Fruit fly (Drosophila melanogaster): ENCODE results near the gene GlcAT-I.

- TF ChIP-seq CG8478 (optimal IDR thresholded peaks at IDR 0.05) (no peak), usp (GFP tag; optimal IDR thresholded peaks at IDR 0.05) (no peak)
Measured at dm6 chrX:4105830-4106233, 25.2 kb upstream of the GlcAT-I start, which contains the start of gene cib.
